Fruit fly (Drosophila melanogaster) whole organism, embryonic: ENCODE measurements around the gene JIL-1.

Experiments used
- B-H2 ChIP-seq: fragments of 200-800 bp; sonication (Bioruptor generic); optimal IDR thresholded peaks from 2 replicates; lab custom pipeline; 2018; ENCODE audit warnings: missing biosample characterization, mild to moderate bottlenecking, missing genetic modification characterization
- CG10431 ChIP-seq: fragments of 200-800 bp; sonication (Bioruptor generic); optimal IDR thresholded peaks from 3 replicates; lab custom pipeline; 2018; ENCODE audit warnings: missing biosample characterization, mild to moderate bottlenecking, missing genetic modification characterization
- CG10959 ChIP-seq: fragments of 200-800 bp; sonication (Bioruptor generic); IDR thresholded peaks from 2 replicates; pipeline ENCODE4 v1.3.6; 2022; ENCODE audit warnings: missing biosample characterization, missing genetic modification characterization
- CG11398 ChIP-seq: fragments of 200-800 bp; sonication (Bioruptor generic); optimal IDR thresholded peaks from 2 replicates; lab custom pipeline; 2016; ENCODE audit warnings: missing biosample characterization, missing genetic modification characterization
- CG11456 ChIP-seq: fragments of 200-800 bp; sonication (Bioruptor generic); IDR thresholded peaks from 3 replicates; pipeline ENCODE4 v1.3.6; 2022; ENCODE audit warnings: missing biosample characterization, missing genetic modification characterization
- CG12299 ChIP-seq: fragments of 200-800 bp; sonication (Bioruptor generic); optimal IDR thresholded peaks from 2 replicates; lab custom pipeline; 2018; ENCODE audit warnings: missing biosample characterization, mild to moderate bottlenecking, missing genetic modification characterization
- CG14667 ChIP-seq: fragments of 200-800 bp; sonication (Bioruptor generic); IDR thresholded peaks from 2 replicates; pipeline ENCODE4 v1.3.6; 2022; ENCODE audit warnings: missing biosample characterization, missing genetic modification characterization
- CG15479 ChIP-seq: fragments of 200-800 bp; sonication (Bioruptor generic); optimal IDR thresholded peaks from 3 replicates; lab custom pipeline; 2019; ENCODE audit warnings: missing biosample characterization, mild to moderate bottlenecking, missing genetic modification characterization, moderate library complexity
- CG18262 ChIP-seq: fragments of 200-800 bp; optimal IDR thresholded peaks from 3 replicates; lab custom pipeline; 2019; ENCODE audit warnings: missing biosample characterization, mild to moderate bottlenecking, missing genetic modification characterization, moderate library complexity
- CG2116 ChIP-seq: fragments of 200-800 bp; sonication (Bioruptor generic); optimal IDR thresholded peaks from 3 replicates; lab custom pipeline; 2018; ENCODE audit warnings: missing biosample characterization, mild to moderate bottlenecking, missing genetic modification characterization
- CG2202 ChIP-seq: fragments of 200-800 bp; sonication (Bioruptor generic); optimal IDR thresholded peaks from 2 replicates; lab custom pipeline; 2018; ENCODE audit warnings: missing biosample characterization, mild to moderate bottlenecking, missing genetic modification characterization
- CG30403 ChIP-seq: fragments of 200-800 bp; sonication (Bioruptor generic); optimal IDR thresholded peaks from 3 replicates; lab custom pipeline; 2016; ENCODE audit warnings: missing biosample characterization, missing genetic modification characterization
- CG3163 ChIP-seq: fragments of 200-800 bp; sonication (Bioruptor generic); optimal IDR thresholded peaks from 3 replicates; lab custom pipeline; 2016; ENCODE audit warnings: missing biosample characterization, missing genetic modification characterization
- CG32532 ChIP-seq: fragments of 200-800 bp; sonication (Bioruptor generic); IDR thresholded peaks from 2 replicates; pipeline ENCODE4 v1.3.6; 2022; ENCODE audit warnings: missing biosample characterization, missing genetic modification characterization
- CG3726 ChIP-seq: fragments of 200-800 bp; sonication (Bioruptor generic); IDR thresholded peaks from 3 replicates; pipeline ENCODE4, ENCODE4 v1.3.6; 2022; ENCODE audit warnings: missing biosample characterization, missing genetic modification characterization
- CG5245 ChIP-seq: fragments of 200-800 bp; sonication (Bioruptor generic); optimal IDR thresholded peaks from 3 replicates; lab custom pipeline; 2016; ENCODE audit warnings: missing biosample characterization, missing genetic modification characterization
- CG6272 ChIP-seq: fragments of 200-800 bp; sonication (Bioruptor generic); IDR thresholded peaks from 2 replicates; pipeline ENCODE4 v1.3.6; 2022; ENCODE audit warnings: missing biosample characterization, missing genetic modification characterization
- CG6689 ChIP-seq: fragments of 200-800 bp; sonication (Bioruptor generic); IDR thresholded peaks from 2 replicates; pipeline ENCODE4 v1.3.6; 2022; ENCODE audit warnings: missing biosample characterization, missing genetic modification characterization
- CG6791 ChIP-seq: fragments of 200-800 bp; sonication (Bioruptor generic); IDR thresholded peaks from 3 replicates; pipeline ENCODE4 v1.3.6; 2022; ENCODE audit warnings: missing biosample characterization, missing genetic modification characterization; ENCODE audit not compliant: partially characterized antibody
- CG7271 ChIP-seq: fragments of 200-800 bp; sonication (Bioruptor generic); optimal IDR thresholded peaks from 2 replicates; lab custom pipeline; 2018; ENCODE audit warnings: missing biosample characterization, mild to moderate bottlenecking, missing genetic modification characterization, moderate library complexity
- CG7357 ChIP-seq: fragments of 200-800 bp; sonication (Bioruptor generic); IDR thresholded peaks from 3 replicates; pipeline ENCODE4 v1.3.6; 2022; ENCODE audit warnings: missing biosample characterization, missing genetic modification characterization
- CG7372 ChIP-seq: fragments of 200-800 bp; sonication (Bioruptor generic); IDR thresholded peaks from 2 replicates; pipeline ENCODE4 v1.3.6; 2022; ENCODE audit warnings: missing biosample characterization, missing genetic modification characterization
- CG8359 ChIP-seq: fragments of 200-800 bp; sonication (Bioruptor generic); optimal IDR thresholded peaks from 2 replicates; lab custom pipeline; 2017; ENCODE audit warnings: missing biosample characterization, mild to moderate bottlenecking, missing genetic modification characterization, borderline replicate concordance
- Deaf1 ChIP-seq: fragments of 200-800 bp; optimal IDR thresholded peaks from 3 replicates; lab custom pipeline; 2019; ENCODE audit warnings: missing biosample characterization, mild to moderate bottlenecking, missing genetic modification characterization, moderate library complexity
- Hr78 ChIP-seq, 2 experiments: fragments of 200-800 bp in 1 of 2; fragments of >200 bp in 1 of 2; sonication (Bioruptor generic) in 1 of 2; optimal IDR thresholded peaks; 2 replicates each; lab custom pipeline; 2017 to 2019; ENCODE audit warnings: missing biosample characterization in 2 of 2, missing genetic modification characterization in 2 of 2, mild to moderate bottlenecking in 1 of 2, moderate library complexity in 1 of 2
- Oli ChIP-seq: fragments of 200-800 bp; sonication (Bioruptor generic); optimal IDR thresholded peaks from 2 replicates; lab custom pipeline; 2018; ENCODE audit warnings: missing biosample characterization, mild to moderate bottlenecking, missing genetic modification characterization, moderate library complexity
- Optix ChIP-seq: fragments of 200-800 bp; sonication (Bioruptor generic); IDR thresholded peaks from 3 replicates; pipeline ENCODE4 v1.3.6; 2022; ENCODE audit warnings: missing biosample characterization, missing genetic modification characterization
- Sox100B ChIP-seq: fragments of 200-800 bp; sonication (Bioruptor generic); optimal IDR thresholded peaks from 3 replicates; lab custom pipeline; 2018; ENCODE audit warnings: missing biosample characterization, mild to moderate bottlenecking, missing genetic modification characterization
- ara ChIP-seq: fragments of 200-800 bp; sonication (Bioruptor generic); IDR thresholded peaks from 2 replicates; pipeline ENCODE4 v1.3.6; 2022; ENCODE audit warnings: missing biosample characterization, missing genetic modification characterization
- ash1 ChIP-seq: fragments of 200-800 bp; sonication (Bioruptor generic); optimal IDR thresholded peaks from 2 replicates; lab custom pipeline; 2018; ENCODE audit warnings: missing biosample characterization, mild to moderate bottlenecking, missing genetic modification characterization
- crc ChIP-seq: fragments of 200-800 bp; sonication (Bioruptor generic); optimal IDR thresholded peaks from 2 replicates; lab custom pipeline; 2016; ENCODE audit warnings: missing biosample characterization, missing genetic modification characterization
- dmrt11E ChIP-seq: fragments of 200-800 bp; sonication (Bioruptor generic); optimal IDR thresholded peaks from 3 replicates; lab custom pipeline; 2018; ENCODE audit warnings: missing biosample characterization, mild to moderate bottlenecking, missing genetic modification characterization, moderate library complexity
- esg ChIP-seq: fragments of 200-800 bp; sonication (Bioruptor generic); conservative IDR thresholded peaks from 2 replicates; pipeline ENCODE4 v1.3.6; 2022; ENCODE audit warnings: missing biosample characterization, missing genetic modification characterization
- fd64A ChIP-seq: fragments of 200-800 bp; sonication (Bioruptor generic); optimal IDR thresholded peaks from 3 replicates; lab custom pipeline; 2018; ENCODE audit warnings: missing biosample characterization, mild to moderate bottlenecking, missing genetic modification characterization
- fu2 ChIP-seq: fragments of 200-800 bp; sonication (Bioruptor generic); optimal IDR thresholded peaks from 2 replicates; lab custom pipeline; 2016; ENCODE audit warnings: missing biosample characterization, missing genetic modification characterization
- gce ChIP-seq: fragments of 200-800 bp; sonication (Bioruptor generic); IDR thresholded peaks from 3 replicates; pipeline ENCODE4 v1.3.6; 2022; ENCODE audit warnings: missing biosample characterization, missing genetic modification characterization
- insv ChIP-seq, 2 experiments: fragments of 200-800 bp; sonication (Bioruptor generic); optimal IDR thresholded peaks; 3 replicates each; lab custom pipeline; 2016 to 2018; ENCODE audit warnings: missing biosample characterization in 2 of 2, missing genetic modification characterization in 2 of 2
- kni ChIP-seq: fragments of 200-800 bp; sonication (Bioruptor generic); optimal IDR thresholded peaks from 3 replicates; lab custom pipeline; 2017; ENCODE audit warnings: mild to moderate bottlenecking, missing biosample characterization, missing genetic modification reagents, missing genetic modification characterization
- nau ChIP-seq: fragments of 200-800 bp; sonication (Bioruptor generic); optimal IDR thresholded peaks from 3 replicates; lab custom pipeline; 2017; ENCODE audit warnings: missing biosample characterization, mild to moderate bottlenecking, missing genetic modification characterization, missing genetic modification reagents
- nom ChIP-seq: fragments of 200-800 bp; sonication (Bioruptor generic); optimal IDR thresholded peaks from 2 replicates; lab custom pipeline; 2017; ENCODE audit warnings: missing biosample characterization, missing genetic modification characterization, mild to moderate bottlenecking, moderate library complexity, missing genetic modification reagents
- pfk ChIP-seq: fragments of 200-800 bp; sonication (Bioruptor generic); optimal IDR thresholded peaks from 2 replicates; lab custom pipeline; 2018; ENCODE audit warnings: missing biosample characterization, mild to moderate bottlenecking, missing genetic modification characterization, moderate library complexity
- prd ChIP-seq, 3 experiments: fragments of >200 bp in 2 of 3; fragments of 200-800 bp in 1 of 3; sonication (Bioruptor generic) in 1 of 3; optimal IDR thresholded peaks in 2 of 3; IDR thresholded peaks in 1 of 3; 2 replicates in 2 of 3; 3 replicates in 1 of 3; pipeline versions ENCODE4 v1.3.6 to Lab custom; 2017 to 2022; ENCODE audit warnings: missing biosample characterization in 1 of 3, missing genetic modification characterization in 1 of 3
- repo ChIP-seq: fragments of 200-800 bp; sonication (Bioruptor generic); optimal IDR thresholded peaks from 2 replicates; lab custom pipeline; 2016; ENCODE audit warnings: missing biosample characterization, missing genetic modification characterization
- sim ChIP-seq: fragments of 200-800 bp; sonication (Bioruptor generic); IDR thresholded peaks from 2 replicates; pipeline ENCODE4 v1.3.6; 2022; ENCODE audit warnings: missing biosample characterization, missing genetic modification characterization
- so ChIP-seq: fragments of 200-800 bp; sonication (Bioruptor generic); IDR thresholded peaks from 3 replicates; pipeline ENCODE4 v1.3.6; 2022; ENCODE audit warnings: missing biosample characterization, missing genetic modification characterization
- tap ChIP-seq: fragments of 200-800 bp; optimal IDR thresholded peaks from 3 replicates; lab custom pipeline; 2019; ENCODE audit warnings: missing biosample characterization, mild to moderate bottlenecking, missing genetic modification characterization, moderate library complexity
- tgo ChIP-seq: fragments of 200-800 bp; sonication (Bioruptor generic); IDR thresholded peaks from 3 replicates; pipeline ENCODE4 v1.3.6; 2022; ENCODE audit warnings: missing biosample characterization, missing genetic modification characterization
- tio ChIP-seq: fragments of 200-800 bp; sonication (Bioruptor generic); optimal IDR thresholded peaks from 2 replicates; lab custom pipeline; 2017; ENCODE audit warnings: missing biosample characterization, missing genetic modification characterization, inconsistent platforms
- trem ChIP-seq: fragments of 200-800 bp; optimal IDR thresholded peaks from 3 replicates; lab custom pipeline; 2019; ENCODE audit warnings: missing biosample characterization, mild to moderate bottlenecking, missing genetic modification characterization, moderate library complexity
- twi ChIP-seq: fragments of 200-800 bp; optimal IDR thresholded peaks from 2 replicates; lab custom pipeline; 2019; ENCODE audit warnings: missing biosample characterization, mild to moderate bottlenecking, missing genetic modification characterization, moderate library complexity

JIL-1 gene

dm6 chr3L:11119901-11120418 is 27.0 kb upstream of the JIL-1 start (continued):
- TF ChIP-seq CG11398 (GFP tag; lab: Kevin White, UChicago) (no peak), CG10959 (no peak), Sox100B (GFP tag; lab: Kevin White, UChicago) (peak; percentile 10), crc (no peak), insv (GFP tag; optimal IDR thresholded peaks at IDR 0.05; lab: Kevin White, UChicago) (peak in 1 of 2 experiments; percentile 62), CG10431 (GFP tag; lab: Kevin White, UChicago) (peak; percentile 40), Oli (tag; lab: Kevin White, UChicago) (no peak), fu2 (GFP tag; lab: Kevin White, UChicago) (no peak), prd (optimal IDR thresholded peaks at IDR 0.05; lab: Kevin White, UChicago) (no peak), prd (GFP tag; IDR thresholded peaks at IDR 0.05; lab: Robert Waterston, UW) (no peak), so (GFP tag; lab: Robert Waterston, UW) (no peak), nau (peak; percentile 36), CG7372 (no peak), CG32532 (GFP tag; lab: Robert Waterston, UW) (no peak), trem (tag; lab: Kevin White, UChicago) (no peak), B-H2 (GFP tag; lab: Kevin White, UChicago) (peak; percentile 54), ash1 (GFP tag; lab: Kevin White, UChicago) (peak; percentile 66), twi (tag; lab: Kevin White, UChicago) (peak; percentile 19), tio (GFP tag; lab: Kevin White, UChicago) (no peak), tap (tag; lab: Kevin White, UChicago) (no peak), pfk (GFP tag; lab: Kevin White, UChicago) (peak; percentile 55), CG14667 (GFP tag; lab: Robert Waterston, UW) (no peak), CG30403 (no peak), CG3726 (no peak), CG6791 (GFP tag; lab: Robert Waterston, UW) (no peak), repo (GFP tag; lab: Kevin White, UChicago) (peak; percentile 14), CG6689 (no peak), CG7271 (tag; lab: Kevin White, UChicago) (peak; percentile 33), CG11456 (GFP tag; lab: Robert Waterston, UW) (no peak), Optix (GFP tag; lab: Robert Waterston, UW) (no peak), CG3163 (GFP tag; lab: Kevin White, UChicago) (peak; percentile 65), dmrt11E (peak; percentile 1), nom (no peak), CG12299 (tag; lab: Kevin White, UChicago) (peak; percentile 66), CG2116 (no peak), CG7357 (GFP tag; lab: Robert Waterston, UW) (no peak), CG6272 (GFP tag; lab: Robert Waterston, UW) (no peak), CG18262 (tag; lab: Kevin White, UChicago) (no peak), sim (GFP tag; lab: Robert Waterston, UW) (no peak), CG15479 (GFP tag; lab: Kevin White, UChicago) (peak; percentile 77), CG2202 (tag; lab: Kevin White, UChicago) (peak; percentile 25), fd64A (GFP tag; lab: Kevin White, UChicago) (peak; percentile 81), CG8359 (GFP tag; lab: Kevin White, UChicago) (no peak), kni (GFP tag; lab: Kevin White, UChicago) (peak; percentile 95), CG5245 (GFP tag; lab: Kevin White, UChicago) (no peak), tgo (GFP tag; lab: Robert Waterston, UW) (no peak), gce (GFP tag; lab: Robert Waterston, UW) (no peak), Deaf1 (tag; lab: Kevin White, UChicago) (peak; percentile 58), Hr78 (GFP tag; optimal IDR thresholded peaks at IDR 0.05; lab: Kevin White, UChicago) (no peak), ara (GFP tag; lab: Robert Waterston, UW) (no peak), esg (GFP tag; lab: Robert Waterston, UW) (no peak)
